Worm (Caenorhabditis elegans) whole organism, L3 larva: Measurements from ENCODE around the gene Y116A8C.27.

Experiments used
- fos-1 ChIP-seq: fragments of 150-350 bp; optimal IDR thresholded peaks from 2 replicates; lab custom pipeline; 2014; ENCODE audit warnings: missing biosample characterization, missing genetic modification characterization
- unc-62 ChIP-seq: fragments of 150-350 bp; sonication (generic microtip); optimal IDR thresholded peaks from 4 replicates; lab custom pipeline; 2014; ENCODE audit warnings: missing biosample characterization, missing genetic modification reagents, missing genetic modification characterization

DNA sequence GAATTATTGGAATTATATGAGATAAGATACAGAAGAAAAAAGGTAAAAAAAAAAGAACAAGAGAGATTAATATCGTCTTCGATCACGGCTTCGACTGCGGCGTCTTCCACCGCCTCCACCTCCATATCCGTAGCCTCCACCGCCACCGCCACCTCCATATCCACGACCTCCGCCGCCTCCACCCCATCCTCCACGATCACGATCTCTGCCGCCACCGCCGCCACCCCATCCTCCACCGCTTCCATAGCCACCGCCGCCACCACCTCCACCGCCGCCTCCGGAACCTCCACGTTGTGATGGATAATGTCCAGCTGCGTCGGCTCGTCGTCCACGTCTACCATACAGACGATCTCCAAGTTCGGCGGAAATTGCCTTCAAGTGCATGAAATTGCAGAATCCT lies 20.8 kb upstream of the Y116A8C.27 start:
- no peak for TF ChIP-seq fos-1 (tag; lab: Kevin White, UChicago)
- no peak for TF ChIP-seq unc-62 (GFP tag; lab: Kevin White, UChicago)
